Fruit fly (Drosophila melanogaster): ENCODE results near the gene Nepl8.

Nepl8 gene

DNA sequence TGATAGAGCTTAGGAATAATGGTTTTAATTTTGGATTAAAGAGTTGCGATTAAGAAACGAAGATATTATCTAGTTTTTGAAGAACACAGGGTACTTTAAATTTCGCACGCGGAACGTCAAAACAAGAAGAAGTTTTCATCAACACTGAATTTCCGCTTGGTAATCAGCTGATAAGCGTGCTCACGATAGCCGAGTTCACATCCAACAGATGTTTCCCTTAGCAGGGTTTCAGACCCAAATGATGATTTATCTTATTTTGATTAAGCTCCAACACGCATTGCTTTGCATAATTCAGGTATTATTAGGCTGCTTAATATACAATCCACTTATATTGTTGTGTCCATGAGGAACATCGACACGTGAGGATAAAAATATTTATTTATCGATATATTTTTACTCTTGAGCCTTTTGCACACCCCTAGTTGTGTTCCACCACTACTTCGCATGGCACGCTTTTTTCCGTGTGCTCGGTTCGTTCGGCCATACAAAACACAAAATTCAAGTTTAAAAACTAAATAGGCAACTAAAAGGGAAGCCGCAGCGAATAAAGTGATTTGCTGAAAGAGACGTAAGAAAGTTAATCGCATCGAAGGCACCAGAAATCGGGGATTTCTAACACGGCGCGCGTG, 3.3 kb downstream of the Nepl8 start, which contains the start of gene Tpr2 (continued):
- TF ChIP-seq repo (GFP tag; optimal IDR thresholded peaks at IDR 0.05) (no peak), Ets65A (GFP tag) (peak; percentile 93), CG18262 (tag; optimal IDR thresholded peaks at IDR 0.05) (peak; percentile 37), aop (GFP tag; IDR thresholded peaks at IDR 0.05) (no peak), CG33213 (GFP tag; optimal IDR thresholded peaks at IDR 0.05) (peak; percentile 58), Max (GFP tag; optimal IDR thresholded peaks at IDR 0.05) (peak; percentile 87), CG34376 (GFP tag; optimal IDR thresholded peaks at IDR 0.05) (peak; percentile 69), bigmax (GFP tag; optimal IDR thresholded peaks at IDR 0.05) (no peak), Lpt (GFP tag; optimal IDR thresholded peaks at IDR 0.05) (no peak), grn (GFP tag; optimal IDR thresholded peaks at IDR 0.05) (peak; percentile 48), vnd (GFP tag; IDR thresholded peaks at IDR 0.05; ENCODE audit: partially characterized antibody) (peak; percentile 81), CG12155 (GFP tag; optimal IDR thresholded peaks at IDR 0.05) (peak; percentile 18), ase (GFP tag; IDR thresholded peaks at IDR 0.05) (0 out of 3 replicates have a peak, but pooled peaks have one; percentile 32), dmrt11E (tag; optimal IDR thresholded peaks at IDR 0.05) (peak; percentile 56), Hsf (GFP tag; optimal IDR thresholded peaks at IDR 0.05) (peak; percentile 65), CG4820 (GFP tag; optimal IDR thresholded peaks at IDR 0.05) (peak; percentile 14), phol (tag; optimal IDR thresholded peaks at IDR 0.05) (peak; percentile 67), CG7928 (GFP tag; optimal IDR thresholded peaks at IDR 0.05) (peak; percentile 44), Bdp1 (GFP tag; optimal IDR thresholded peaks at IDR 0.05) (peak; percentile 69), HLH54F (GFP tag; optimal IDR thresholded peaks at IDR 0.05) (peak; percentile 54), Oaz (GFP tag; IDR thresholded peaks at IDR 0.05) (no peak), CG17802 (tag; optimal IDR thresholded peaks at IDR 0.05) (no peak), dysf (GFP tag; IDR thresholded peaks at IDR 0.05) (peak; percentile 39; the same call in 1 of the 3 replicates), stwl (tag; optimal IDR thresholded peaks at IDR 0.05) (peak; percentile 75), Ada2b (GFP tag; IDR thresholded peaks at IDR 0.05) (no peak), onecut (GFP tag; IDR thresholded peaks at IDR 0.05) (no peak), CG13123 (GFP tag; optimal IDR thresholded peaks at IDR 0.05) (peak; percentile 4), Jarid2 (GFP tag; optimal IDR thresholded peaks at IDR 0.05) (peak; percentile 77), CG5245 (GFP tag; optimal IDR thresholded peaks at IDR 0.05) (peak; percentile 98), C15 (GFP tag; IDR thresholded peaks at IDR 0.05) (no peak), CG4707 (GFP tag; optimal IDR thresholded peaks at IDR 0.05) (peak; percentile 30), btn (GFP tag; optimal IDR thresholded peaks at IDR 0.05) (no peak), TFAM (GFP tag; optimal IDR thresholded peaks at IDR 0.05) (no peak), gem (tag; optimal IDR thresholded peaks at IDR 0.05) (peak; percentile 55), CG14667 (GFP tag; IDR thresholded peaks at IDR 0.05) (no peak), disco-r (GFP tag; optimal IDR thresholded peaks at IDR 0.05) (peak; percentile 49), CG30431 (GFP tag; optimal IDR thresholded peaks at IDR 0.05) (no peak), CG17829 (tag; optimal IDR thresholded peaks at IDR 0.05) (peak; percentile 72), Sin3A (optimal IDR thresholded peaks at IDR 0.05) (peak; percentile 94), inv (GFP tag; IDR thresholded peaks at IDR 0.05; ENCODE audit: partially characterized antibody) (peak; percentile 86), CG10979 (tag; optimal IDR thresholded peaks at IDR 0.05) (peak; percentile 39), lov (optimal IDR thresholded peaks at IDR 0.05) (no peak), lov (GFP tag; IDR thresholded peaks at IDR 0.05) (no peak), fu2 (GFP tag; optimal IDR thresholded peaks at IDR 0.05) (peak; percentile 11), CG1603 (tag; optimal IDR thresholded peaks at IDR 0.05) (peak; percentile 88), Trl (optimal IDR thresholded peaks at IDR 0.05) (no peak), Trl (GFP tag; optimal IDR thresholded peaks at IDR 0.05) (peak; percentile 58), CG3163 (GFP tag; optimal IDR thresholded peaks at IDR 0.05) (peak; percentile 30), Kr (GFP tag; optimal IDR thresholded peaks at IDR 0.05) (no peak), CG14050 (GFP tag; IDR thresholded peaks at IDR 0.05) (no peak), fru (optimal IDR thresholded peaks at IDR 0.05) (no peak), Hey (tag; optimal IDR thresholded peaks at IDR 0.05) (peak; percentile 65)

All from whole organism, embryonic.